Worm (Caenorhabditis elegans) whole organism, mixed stage, embryonic: ENCODE measurements around the gene F25F2.1.

Experiments
- ceh-43 ChIP-seq: fragments of 200-800 bp; sonication (Bioruptor generic); optimal IDR thresholded peaks from 2 replicates; lab custom pipeline; 2018; ENCODE audit warnings: mild to moderate bottlenecking, missing genetic modification characterization, moderate library complexity, missing compliant biosample characterization
- lin-13 ChIP-seq: fragments of 150-350 bp; optimal IDR thresholded peaks from 2 replicates; lab custom pipeline; 2014; ENCODE audit warnings: missing biosample characterization, missing genetic modification characterization
- unc-62 ChIP-seq: fragments of 150-350 bp; optimal IDR thresholded peaks from 2 replicates; lab custom pipeline; 2014; ENCODE audit warnings: missing biosample characterization, missing genetic modification reagents, missing genetic modification characterization
- zip-8 ChIP-seq: fragments of 150-350 bp; optimal IDR thresholded peaks from 2 replicates; lab custom pipeline; 2014; ENCODE audit warnings: missing biosample characterization, missing genetic modification characterization
- ztf-11 ChIP-seq: fragments of 150-350 bp; optimal IDR thresholded peaks from 2 replicates; lab custom pipeline; 2014; ENCODE audit warnings: missing biosample characterization, missing genetic modification characterization

- TF ChIP-seq ztf-11 (tag; lab: Kevin White, UChicago) = no peak
- no peak for TF ChIP-seq unc-62 (GFP tag; lab: Kevin White, UChicago)
- TF ChIP-seq zip-8 (tag; lab: Kevin White, UChicago) = no peak
- TF ChIP-seq lin-13 (tag; lab: Kevin White, UChicago) = no peak
- TF ChIP-seq ceh-43 (GFP tag; lab: Kevin White, UChicago) = no peak
Observed at ce11 chrIII:4544959-4545358, 36.3 kb downstream of the F25F2.1 start, which contains the start of gene M88.3.
